Worm (Caenorhabditis elegans): Measurements from ENCODE around the gene dlc-3.

DNA sequence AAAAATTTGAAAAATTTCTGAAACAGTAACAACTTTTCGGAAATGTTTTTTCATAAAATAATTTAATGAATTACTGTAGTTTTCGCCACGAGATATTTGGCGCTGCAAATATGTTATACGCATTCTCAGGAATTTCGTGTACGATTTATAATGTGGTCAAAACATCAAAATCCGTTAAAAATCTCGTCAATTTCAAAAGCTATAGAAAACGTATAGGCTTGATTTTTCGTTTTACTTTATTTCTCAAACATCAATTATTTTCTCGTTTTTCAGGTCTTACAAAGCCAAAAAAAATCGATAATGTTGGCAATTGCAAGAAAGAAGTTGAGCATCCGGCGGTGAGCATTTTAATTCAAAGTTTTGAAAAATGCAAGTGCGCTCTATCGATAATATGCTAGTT, 10.9 kb downstream of the dlc-3 start, which contains the start of gene dlc-4:
- TF ChIP-seq scrt-1 (GFP tag; IDR thresholded peaks at IDR 0.05): no peak
- no peak for TF ChIP-seq ama-1 (optimal IDR thresholded peaks at IDR 0.05)
- TF ChIP-seq flt-1 (GFP tag; IDR thresholded peaks at IDR 0.05): no peak
- TF ChIP-seq tra-4 (tag; optimal IDR thresholded peaks at IDR 0.05): no peak
- no peak for TF ChIP-seq pes-1 (GFP tag; IDR thresholded peaks at IDR 0.05)
- no peak for TF ChIP-seq hmg-4 (GFP tag; optimal IDR thresholded peaks at IDR 0.05)
- TF ChIP-seq ets-7 (tag; optimal IDR thresholded peaks at IDR 0.05): no peak
- no peak for TF ChIP-seq B0310.2 (tag; optimal IDR thresholded peaks at IDR 0.05)
- TF ChIP-seq tbx-11 (GFP tag; IDR thresholded peaks at IDR 0.05): no peak
- no peak for TF ChIP-seq ceh-13 (GFP tag; optimal IDR thresholded peaks at IDR 0.05)
- TF ChIP-seq sea-1 (GFP tag; conservative IDR thresholded peaks at IDR 0.05): no peak

Data from whole organism, early embryonic.